Worm (Caenorhabditis elegans) whole organism, L2 larva: ENCODE data around the gene F11C7.6.

ENCODE experiments used
- ama-1 ChIP-seq: fragments of 150-350 bp; optimal IDR thresholded peaks from 2 replicates; lab custom pipeline; 2018; ENCODE audit warnings: inconsistent platforms
- elt-1 ChIP-seq: fragments of 150-350 bp; optimal IDR thresholded peaks from 2 replicates; lab custom pipeline; 2014; ENCODE audit warnings: missing biosample characterization, missing genetic modification characterization
- lin-11 ChIP-seq: fragments of 150-350 bp; sonication (generic microtip); optimal IDR thresholded peaks from 2 replicates; lab custom pipeline; 2014; ENCODE audit warnings: missing biosample characterization, missing genetic modification characterization, inconsistent platforms, mixed read lengths
- skn-1 ChIP-seq: sonication (generic microtip); optimal IDR thresholded peaks from 2 replicates; lab custom pipeline; 2017; ENCODE audit warnings: missing biosample characterization, missing genetic modification characterization
- unc-62 ChIP-seq: fragments of 150-350 bp; optimal IDR thresholded peaks from 2 replicates; lab custom pipeline; 2014; ENCODE audit warnings: missing biosample characterization, missing genetic modification reagents, missing genetic modification characterization
- ztf-11 ChIP-seq: sonication (generic microtip); optimal IDR thresholded peaks from 2 replicates; lab custom pipeline; 2017; ENCODE audit warnings: missing biosample characterization, missing genetic modification characterization
- ztf-4 ChIP-seq: fragments of 150-350 bp; optimal IDR thresholded peaks from 2 replicates; lab custom pipeline; 2014; ENCODE audit warnings: missing biosample characterization, missing genetic modification characterization

ce11 chrX:17408855-17409254 is 7.5 kb downstream of the F11C7.6 start:
- TF ChIP-seq skn-1 (tag; lab: Kevin White, UChicago) (no peak), elt-1 (tag; lab: Kevin White, UChicago) (no peak), lin-11 (tag; lab: Kevin White, UChicago) (no peak), ztf-11 (tag; lab: Kevin White, UChicago) (no peak), ama-1 (lab: Kevin White, UChicago) (no peak), unc-62 (no peak), ztf-4 (tag; lab: Kevin White, UChicago) (no peak)
